Worm (Caenorhabditis elegans): ENCODE results near the gene tmed-4.

The tmed-4 gene

DNA sequence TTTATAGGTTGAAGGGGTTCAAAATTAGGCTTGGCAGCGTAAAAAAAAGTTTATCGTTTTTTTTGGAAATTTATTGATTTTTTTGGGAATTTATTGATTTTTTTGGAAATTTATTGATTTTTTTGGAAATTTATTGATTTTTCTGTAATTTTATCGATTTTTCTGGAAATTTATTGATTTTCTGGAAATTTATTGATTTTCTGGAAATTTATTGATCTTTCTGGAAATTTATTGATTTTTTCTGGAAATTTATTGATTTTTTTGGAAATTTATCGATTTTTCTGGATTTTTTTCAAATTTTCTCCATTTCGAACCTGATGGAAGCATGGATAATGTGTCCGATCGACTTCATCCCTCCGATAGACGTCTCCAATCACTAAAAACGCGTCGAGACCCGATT, 44.1 kb downstream of the tmed-4 start:
- no peak for TF ChIP-seq him-1 (tag; optimal IDR thresholded peaks at IDR 0.05)
- no peak for TF ChIP-seq B0035.1 (tag; optimal IDR thresholded peaks at IDR 0.05)
- TF ChIP-seq lin-40 (tag; optimal IDR thresholded peaks at IDR 0.05): no peak
- TF ChIP-seq snpc-3.4 (tag; optimal IDR thresholded peaks at IDR 0.05): no peak
- TF ChIP-seq let-526 (GFP tag; IDR thresholded peaks at IDR 0.05): no peak
- no peak for TF ChIP-seq lin-35 (GFP tag; optimal IDR thresholded peaks at IDR 0.05)
- no peak for TF ChIP-seq hlh-26 (GFP tag; conservative IDR thresholded peaks at IDR 0.05)
- no peak for TF ChIP-seq nhr-179 (tag; optimal IDR thresholded peaks at IDR 0.05)
- TF ChIP-seq pbrm-1 (GFP tag; IDR thresholded peaks at IDR 0.05): no peak
- TF ChIP-seq madf-3 (GFP tag; IDR thresholded peaks at IDR 0.05): no peak
- TF ChIP-seq egrh-3 (GFP tag; IDR thresholded peaks at IDR 0.05): no peak
- TF ChIP-seq ceh-91 (GFP tag; IDR thresholded peaks at IDR 0.05): no peak

DNA sequence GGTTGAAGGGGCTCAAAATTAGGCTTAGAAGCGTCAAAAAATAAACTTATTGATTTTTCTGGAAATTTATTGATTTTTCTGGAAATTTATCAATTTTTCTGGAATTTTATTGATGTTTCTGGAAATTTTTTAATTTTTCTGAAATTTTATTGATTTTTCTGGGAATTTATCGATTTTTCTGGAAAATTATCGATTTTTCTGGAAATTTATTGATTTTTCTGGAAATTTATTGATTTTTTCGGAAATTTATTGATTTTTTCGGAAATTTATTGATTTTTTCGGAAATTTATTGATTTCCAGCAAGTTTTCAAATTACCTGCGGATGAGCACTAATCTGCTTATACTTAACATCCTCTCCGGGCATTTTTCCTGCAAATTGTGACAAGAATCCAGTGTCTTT, 47.1 kb downstream of the tmed-4 start:
- TF ChIP-seq repo-1 (tag; optimal IDR thresholded peaks at IDR 0.05) (no peak), hlh-26 (GFP tag; conservative IDR thresholded peaks at IDR 0.05) (no peak), pbrm-1 (GFP tag; IDR thresholded peaks at IDR 0.05) (no peak), mxl-1 (tag; optimal IDR thresholded peaks at IDR 0.05) (no peak), bed-2 (GFP tag; IDR thresholded peaks at IDR 0.05) (no peak), cebp-1 (GFP tag; IDR thresholded peaks at IDR 0.05) (no peak), cebp-1 (tag; optimal IDR thresholded peaks at IDR 0.05) (no peak), T07F8.4 (tag; optimal IDR thresholded peaks at IDR 0.05) (no peak), nhr-27 (tag; optimal IDR thresholded peaks at IDR 0.05) (no peak), F57C9.4 (tag; optimal IDR thresholded peaks at IDR 0.05) (no peak), Y79H2A.3 (GFP tag; conservative IDR thresholded peaks at IDR 0.05) (no peak), pha-4 (tag; optimal IDR thresholded peaks at IDR 0.05) (no peak), F33H1.4 (GFP tag; IDR thresholded peaks at IDR 0.05) (no peak), lin-26 (GFP tag; IDR thresholded peaks at IDR 0.05) (no peak), sdz-38 (tag; optimal IDR thresholded peaks at IDR 0.05) (no peak), mcd-1 (GFP tag; IDR thresholded peaks at IDR 0.05) (no peak), C06A6.2 (GFP tag; conservative IDR thresholded peaks at IDR 0.05) (no peak), snpc-1.1 (tag; optimal IDR thresholded peaks at IDR 0.05; ENCODE audit: insufficient read depth) (no peak), hlh-12 (tag; optimal IDR thresholded peaks at IDR 0.05) (no peak), nfya-1 (tag; optimal IDR thresholded peaks at IDR 0.05; ENCODE audit: borderline replicate concordance, insufficient read depth) (no peak), F22D6.2 (tag; optimal IDR thresholded peaks at IDR 0.05) (no peak)

ce11 chrV:19899167-19899566, 49.7 kb downstream of the tmed-4 start, which contains the start of gene Y116F11B.14:
Gene Y116F11B.14 (plus strand): TSS chrV:19899467.
- TF ChIP-seq F57C9.4 (tag; optimal IDR thresholded peaks at IDR 0.05) (no peak), snpc-1.1 (tag; optimal IDR thresholded peaks at IDR 0.05; ENCODE audit: insufficient read depth) (no peak), D2030.7 (GFP tag; IDR thresholded peaks at IDR 0.05) (no peak), F22D6.2 (tag; optimal IDR thresholded peaks at IDR 0.05) (no peak), athp-1 (tag; optimal IDR thresholded peaks at IDR 0.05) (no peak), let-526 (GFP tag; IDR thresholded peaks at IDR 0.05) (no peak), hsf-1 (GFP tag; IDR thresholded peaks at IDR 0.05) (no peak), F37B4.10 (GFP tag; IDR thresholded peaks at IDR 0.05) (no peak), madf-10 (tag; optimal IDR thresholded peaks at IDR 0.05) (no peak), tlf-1 (GFP tag; optimal IDR thresholded peaks at IDR 0.05) (no peak)
